Fruit fly (Drosophila melanogaster) whole organism, embryonic: Measurements from ENCODE around the gene RpS30.

Experiments
- CG10209 ChIP-seq: fragments of 200-800 bp; sonication (Bioruptor generic); optimal IDR thresholded peaks from 3 replicates; lab custom pipeline; 2017; ENCODE audit warnings: missing biosample characterization, mild to moderate bottlenecking, missing genetic modification characterization, missing genetic modification reagents
- CG10979 ChIP-seq: fragments of 200-800 bp; sonication (Bioruptor generic); optimal IDR thresholded peaks from 2 replicates; lab custom pipeline; 2018; ENCODE audit warnings: missing biosample characterization, mild to moderate bottlenecking, missing genetic modification characterization, moderate library complexity
- CG12391 ChIP-seq: fragments of 200-800 bp; sonication (Bioruptor generic); optimal IDR thresholded peaks from 3 replicates; lab custom pipeline; 2018; ENCODE audit warnings: missing biosample characterization, mild to moderate bottlenecking, missing genetic modification characterization, moderate library complexity
- CG12769 ChIP-seq: fragments of 200-800 bp; sonication (Bioruptor generic); optimal IDR thresholded peaks from 2 replicates; lab custom pipeline; 2019; ENCODE audit warnings: missing biosample characterization, mild to moderate bottlenecking, missing genetic modification characterization, moderate library complexity
- CG18599 ChIP-seq: fragments of 200-800 bp; sonication (Bioruptor generic); optimal IDR thresholded peaks from 3 replicates; lab custom pipeline; 2017; ENCODE audit warnings: missing biosample characterization, missing genetic modification characterization, mild to moderate bottlenecking, moderate library complexity, missing genetic modification reagents
- CG2199 ChIP-seq: fragments of 200-800 bp; sonication (Bioruptor generic); IDR thresholded peaks from 3 replicates; pipeline ENCODE4 v1.3.6; 2022; ENCODE audit warnings: missing biosample characterization, missing genetic modification characterization
- CG33557 ChIP-seq: fragments of 200-800 bp; sonication (Bioruptor generic); optimal IDR thresholded peaks from 2 replicates; lab custom pipeline; 2019; ENCODE audit warnings: missing biosample characterization, mild to moderate bottlenecking, missing genetic modification characterization, moderate library complexity
- CG3847 ChIP-seq: fragments of 200-800 bp; sonication (Bioruptor generic); IDR thresholded peaks from 2 replicates; pipeline ENCODE4 v1.3.6; 2022; ENCODE audit warnings: missing biosample characterization, missing genetic modification characterization
- CG4404 ChIP-seq: fragments of 200-800 bp; sonication (Bioruptor generic); IDR thresholded peaks from 2 replicates; pipeline ENCODE4 v1.3.6; 2022; ENCODE audit warnings: missing biosample characterization, missing genetic modification characterization
- CG5180 ChIP-seq: fragments of 200-800 bp; sonication (Bioruptor generic); optimal IDR thresholded peaks from 3 replicates; lab custom pipeline; 2017; ENCODE audit warnings: missing biosample characterization, missing genetic modification characterization, mild to moderate bottlenecking, moderate library complexity, missing genetic modification reagents
- CG7928 ChIP-seq: fragments of 200-800 bp; sonication (Bioruptor generic); optimal IDR thresholded peaks from 2 replicates; lab custom pipeline; 2017; ENCODE audit warnings: missing biosample characterization, mild to moderate bottlenecking, missing genetic modification characterization
- CG8924 ChIP-seq: fragments of 200-800 bp; optimal IDR thresholded peaks from 3 replicates; lab custom pipeline; 2019; ENCODE audit warnings: missing biosample characterization, mild to moderate bottlenecking, missing genetic modification characterization, moderate library complexity
- CG9437 ChIP-seq: fragments of 200-800 bp; sonication (Bioruptor generic); optimal IDR thresholded peaks from 2 replicates; lab custom pipeline; 2018; ENCODE audit warnings: missing biosample characterization, mild to moderate bottlenecking, missing genetic modification characterization
- CG9727 ChIP-seq: fragments of 200-800 bp; sonication (Bioruptor generic); optimal IDR thresholded peaks from 3 replicates; lab custom pipeline; 2017; ENCODE audit warnings: missing biosample characterization, mild to moderate bottlenecking, missing genetic modification characterization
- CG9876 ChIP-seq: fragments of 200-800 bp; sonication (Bioruptor generic); optimal IDR thresholded peaks from 2 replicates; lab custom pipeline; 2016; ENCODE audit warnings: missing biosample characterization, missing genetic modification characterization
- E2f2 ChIP-seq: fragments of 200-800 bp; sonication (Bioruptor generic); IDR thresholded peaks from 2 replicates; pipeline ENCODE4 v1.3.6; 2022; ENCODE audit warnings: missing biosample characterization, missing genetic modification characterization
- Elba2 ChIP-seq: fragments of 200-800 bp; sonication (Bioruptor generic); optimal IDR thresholded peaks from 3 replicates; lab custom pipeline; 2016; ENCODE audit warnings: missing biosample characterization, missing genetic modification characterization
- GATAe ChIP-seq: fragments of 200-800 bp; sonication (Bioruptor generic); conservative IDR thresholded peaks from 2 replicates; pipeline ENCODE4 v1.3.6; 2022; ENCODE audit warnings: missing biosample characterization, missing genetic modification characterization
- HLH3B ChIP-seq: fragments of 200-800 bp; sonication (Bioruptor generic); IDR thresholded peaks from 2 replicates; pipeline ENCODE4 v1.3.6; 2022; ENCODE audit warnings: missing biosample characterization, missing genetic modification characterization
- MBD-R2 ChIP-seq: fragments of 200-800 bp; sonication (Bioruptor generic); IDR thresholded peaks from 2 replicates; pipeline ENCODE4 v1.3.6; 2022; ENCODE audit warnings: missing biosample characterization, missing genetic modification characterization
- MESR4 ChIP-seq: fragments of 200-800 bp; sonication (Bioruptor generic); optimal IDR thresholded peaks from 2 replicates; lab custom pipeline; 2018; ENCODE audit warnings: missing biosample characterization, mild to moderate bottlenecking, missing genetic modification characterization, moderate library complexity
- Myb ChIP-seq: fragments of 200-800 bp; sonication (Bioruptor generic); optimal IDR thresholded peaks from 2 replicates; lab custom pipeline; 2016; ENCODE audit warnings: missing biosample characterization, missing genetic modification characterization
- NK7.1 ChIP-seq: fragments of 200-800 bp; sonication (Bioruptor generic); optimal IDR thresholded peaks from 3 replicates; lab custom pipeline; 2016; ENCODE audit warnings: missing biosample characterization, missing genetic modification characterization
- Nf-YA ChIP-seq: fragments of 200-800 bp; sonication (Bioruptor generic); IDR thresholded peaks from 2 replicates; pipeline ENCODE4 v1.3.6; 2022; ENCODE audit warnings: missing biosample characterization, missing genetic modification characterization
- Nf-YC ChIP-seq: fragments of 200-800 bp; optimal IDR thresholded peaks from 3 replicates; lab custom pipeline; 2019; ENCODE audit warnings: missing biosample characterization, mild to moderate bottlenecking, missing genetic modification characterization, moderate library complexity
- Sry-δ ChIP-seq: fragments of 200-800 bp; sonication (Bioruptor generic); optimal IDR thresholded peaks from 2 replicates; lab custom pipeline; 2016; ENCODE audit warnings: missing biosample characterization, missing genetic modification characterization
- abd-A ChIP-seq: fragments of 200-800 bp; sonication (Bioruptor generic); optimal IDR thresholded peaks from 3 replicates; lab custom pipeline; 2019; ENCODE audit warnings: missing biosample characterization, mild to moderate bottlenecking, missing genetic modification characterization, moderate library complexity
- ara ChIP-seq: fragments of 200-800 bp; sonication (Bioruptor generic); IDR thresholded peaks from 2 replicates; pipeline ENCODE4 v1.3.6; 2022; ENCODE audit warnings: missing biosample characterization, missing genetic modification characterization
- crp ChIP-seq, 2 experiments: fragments of 200-800 bp; sonication (Bioruptor generic); optimal IDR thresholded peaks; 2 replicates in 1 of 2; 3 replicates in 1 of 2; lab custom pipeline; 2017; ENCODE audit warnings: missing biosample characterization in 2 of 2, missing genetic modification characterization in 2 of 2, mild to moderate bottlenecking in 1 of 2, moderate library complexity in 1 of 2
- fd64A ChIP-seq: fragments of 200-800 bp; sonication (Bioruptor generic); optimal IDR thresholded peaks from 3 replicates; lab custom pipeline; 2018; ENCODE audit warnings: missing biosample characterization, mild to moderate bottlenecking, missing genetic modification characterization
- fru ChIP-seq: fragments of >200 bp; optimal IDR thresholded peaks from 2 replicates; lab custom pipeline; 2017
- gcm ChIP-seq: fragments of 200-800 bp; sonication (Bioruptor generic); optimal IDR thresholded peaks from 2 replicates; lab custom pipeline; 2019; ENCODE audit warnings: missing biosample characterization, mild to moderate bottlenecking, missing genetic modification characterization, moderate library complexity
- gcm2 ChIP-seq: fragments of 200-800 bp; sonication (Bioruptor generic); optimal IDR thresholded peaks from 2 replicates; lab custom pipeline; 2016; ENCODE audit warnings: missing biosample characterization, missing genetic modification characterization
- grn ChIP-seq: fragments of 200-800 bp; sonication (Bioruptor generic); optimal IDR thresholded peaks from 3 replicates; lab custom pipeline; 2017; ENCODE audit warnings: missing biosample characterization, missing genetic modification characterization
- gsb-n ChIP-seq: fragments of 200-800 bp; sonication (Bioruptor generic); optimal IDR thresholded peaks from 3 replicates; lab custom pipeline; 2018; ENCODE audit warnings: missing biosample characterization, mild to moderate bottlenecking, missing genetic modification characterization
- hbn ChIP-seq: fragments of 200-800 bp; sonication (Bioruptor generic); IDR thresholded peaks from 2 replicates; pipeline ENCODE4 v1.3.6; 2022; ENCODE audit warnings: missing biosample characterization, missing genetic modification characterization; ENCODE audit not compliant: partially characterized antibody
- kay ChIP-seq: fragments of 200-800 bp; sonication (Bioruptor generic); optimal IDR thresholded peaks from 2 replicates; lab custom pipeline; 2016; ENCODE audit warnings: missing biosample characterization, missing genetic modification characterization
- lola ChIP-seq, 3 experiments: fragments of >200 bp in 2 of 3; fragments of 200-800 bp in 1 of 3; sonication (Bioruptor generic) in 1 of 3; optimal IDR thresholded peaks; 2 replicates each; lab custom pipeline; 2017 to 2019; ENCODE audit warnings: missing biosample characterization in 3 of 3, missing genetic modification characterization in 3 of 3, mild to moderate bottlenecking in 1 of 3, moderate library complexity in 1 of 3
- maf-S ChIP-seq: fragments of 200-800 bp; sonication (Bioruptor generic); optimal IDR thresholded peaks from 2 replicates; lab custom pipeline; 2016; ENCODE audit warnings: missing biosample characterization, missing genetic modification characterization
- nerfin-1 ChIP-seq: fragments of 200-800 bp; sonication (Bioruptor generic); optimal IDR thresholded peaks from 3 replicates; lab custom pipeline; 2019; ENCODE audit warnings: missing biosample characterization, mild to moderate bottlenecking, missing genetic modification characterization, moderate library complexity
- onecut ChIP-seq: fragments of 200-800 bp; sonication (Bioruptor generic); IDR thresholded peaks from 2 replicates; pipeline ENCODE4 v1.3.6; 2022; ENCODE audit warnings: missing biosample characterization, missing genetic modification characterization
- pan ChIP-seq, 4 experiments: fragments of >200 bp in 3 of 4; fragments of 200-800 bp in 1 of 4; sonication (Bioruptor generic) in 1 of 4; optimal IDR thresholded peaks in 3 of 4; IDR thresholded peaks in 1 of 4; 2 replicates each; pipeline versions ENCODE4 v1.3.6 to Lab custom; 2017 to 2022; ENCODE audit warnings: missing biosample characterization in 2 of 4, missing genetic modification characterization in 2 of 4, mixed read lengths in 1 of 4
- pfk ChIP-seq: fragments of 200-800 bp; sonication (Bioruptor generic); optimal IDR thresholded peaks from 2 replicates; lab custom pipeline; 2018; ENCODE audit warnings: missing biosample characterization, mild to moderate bottlenecking, missing genetic modification characterization, moderate library complexity
- pros ChIP-seq: fragments of 200-800 bp; sonication (Bioruptor generic); optimal IDR thresholded peaks from 3 replicates; lab custom pipeline; 2019; ENCODE audit warnings: missing biosample characterization, mild to moderate bottlenecking, missing genetic modification characterization, moderate library complexity
- pzg ChIP-seq: fragments of 200-800 bp; sonication (Bioruptor generic); optimal IDR thresholded peaks from 3 replicates; lab custom pipeline; 2018; ENCODE audit warnings: missing biosample characterization, mild to moderate bottlenecking, missing genetic modification characterization, moderate library complexity
- tll ChIP-seq, 2 experiments: fragments of 200-800 bp in 1 of 2; fragments of >200 bp in 1 of 2; sonication (Bioruptor generic) in 1 of 2; optimal IDR thresholded peaks; 2 replicates each; lab custom pipeline; 2017 to 2019; ENCODE audit warnings: missing biosample characterization in 2 of 2, missing genetic modification characterization in 2 of 2, mild to moderate bottlenecking in 1 of 2, moderate library complexity in 1 of 2
- trem ChIP-seq: fragments of 200-800 bp; optimal IDR thresholded peaks from 3 replicates; lab custom pipeline; 2019; ENCODE audit warnings: missing biosample characterization, mild to moderate bottlenecking, missing genetic modification characterization, moderate library complexity
- vvl ChIP-seq: fragments of 200-800 bp; sonication (Bioruptor generic); IDR thresholded peaks from 2 replicates; pipeline ENCODE4 v1.3.6; 2022; ENCODE audit warnings: missing biosample characterization, missing genetic modification characterization

The RpS30 gene

dm6 chr3R:20830963-20831362, 19.4 kb upstream of the RpS30 start, which contains the start of gene CG31223 (continued):
- TF ChIP-seq Nf-YA (GFP tag; lab: Robert Waterston, UW) (no peak), CG7928 (GFP tag; lab: Kevin White, UChicago) (no peak), GATAe (GFP tag; lab: Robert Waterston, UW) (no peak), fru (no peak), pfk (GFP tag; lab: Kevin White, UChicago) (no peak), abd-A (no peak), maf-S (GFP tag; lab: Kevin White, UChicago) (no peak), CG8924 (tag; lab: Kevin White, UChicago) (no peak), CG12769 (no peak), gcm2 (no peak), MBD-R2 (GFP tag; lab: Robert Waterston, UW) (peak; percentile 38; the same call in 1 of the 2 replicates), CG10209 (GFP tag; lab: Kevin White, UChicago) (no peak), E2f2 (GFP tag; lab: Robert Waterston, UW) (peak; percentile 18), ara (GFP tag; lab: Robert Waterston, UW) (no peak), CG9437 (GFP tag; lab: Kevin White, UChicago) (no peak), Myb (GFP tag; lab: Kevin White, UChicago) (peak; percentile 58), CG4404 (GFP tag; lab: Robert Waterston, UW) (no peak), pan (optimal IDR thresholded peaks at IDR 0.05; lab: Kevin White, UChicago) (no peak), pan (GFP tag; optimal IDR thresholded peaks at IDR 0.05 in 1 of 2, IDR thresholded peaks at IDR 0.05 in 1 of 2) (no peak), lola (GFP tag; optimal IDR thresholded peaks at IDR 0.05; lab: Kevin White, UChicago) (no peak), NK7.1 (GFP tag; lab: Kevin White, UChicago) (no peak), CG2199 (GFP tag; lab: Robert Waterston, UW) (no peak), tll (GFP tag; optimal IDR thresholded peaks at IDR 0.05; lab: Kevin White, UChicago) (no peak), CG9727 (no peak), MESR4 (peak; percentile 7), Elba2 (no peak), onecut (GFP tag; lab: Robert Waterston, UW) (no peak), pzg (GFP tag; lab: Kevin White, UChicago) (peak; percentile 9), fd64A (GFP tag; lab: Kevin White, UChicago) (no peak), crp (GFP tag; optimal IDR thresholded peaks at IDR 0.05; lab: Kevin White, UChicago) (peak; percentile 14 to 80), kay (GFP tag; lab: Kevin White, UChicago) (no peak)

- TF ChIP-seq trem (tag; lab: Kevin White, UChicago) (peak; percentile 33), HLH3B (no peak), gcm (GFP tag; lab: Kevin White, UChicago) (peak; percentile 7), Nf-YC (tag; lab: Kevin White, UChicago) (peak; percentile 41), pros (GFP tag; lab: Kevin White, UChicago) (peak; percentile 90), Sry-δ (GFP tag; lab: Kevin White, UChicago) (peak; percentile 1), abd-A (peak; percentile 29), nerfin-1 (tag; lab: Kevin White, UChicago) (peak; percentile 99), CG3847 (GFP tag; lab: Robert Waterston, UW) (no peak), hbn (GFP tag; lab: Robert Waterston, UW) (peak; percentile 31; the same call in 1 of the 2 replicates), CG12391 (no peak), grn (GFP tag; lab: Kevin White, UChicago) (peak; percentile 28), gsb-n (tag; lab: Kevin White, UChicago) (no peak), CG9876 (GFP tag; lab: Kevin White, UChicago) (no peak), CG5180 (GFP tag; lab: Kevin White, UChicago) (peak; percentile 34), vvl (0 out of 2 replicates have a peak, but pooled peaks have one; percentile 6), CG10979 (tag; lab: Kevin White, UChicago) (peak; percentile 6), CG33557 (GFP tag; lab: Kevin White, UChicago) (peak; percentile 10), CG18599 (peak; percentile 52)
Observed at dm6 chr3R:20832689-20833524, 17.4 kb upstream of the RpS30 start, which contains the start of gene Synd. Synd (plus strand) TSS chr3R:20832799.
